Worm (Caenorhabditis elegans): ENCODE results near the gene paqr-2.

paqr-2 gene

DNA sequence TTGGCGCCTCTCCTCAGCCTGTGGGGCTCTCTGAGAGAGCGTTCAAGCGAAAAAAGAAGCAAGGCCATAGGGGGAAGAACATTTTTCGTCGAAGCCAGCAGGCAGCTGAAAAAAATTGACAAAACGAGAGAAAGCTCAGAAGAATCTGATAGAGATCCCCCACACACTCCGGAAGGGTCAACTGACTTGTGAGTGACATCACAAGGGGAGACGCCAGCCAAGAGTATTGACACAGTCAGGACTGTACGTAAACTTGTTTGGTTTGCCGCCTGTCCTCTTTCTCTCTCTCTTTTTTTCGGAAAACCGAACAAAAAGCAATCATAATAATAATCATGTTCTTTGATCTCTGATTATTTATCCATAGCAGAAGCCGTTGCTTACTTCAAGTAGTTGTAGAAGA, 6.8 kb downstream of the paqr-2 start:
- TF ChIP-seq Y5F2A.4 (GFP tag; optimal IDR thresholded peaks at IDR 0.05) (no peak), mdl-1 (tag; optimal IDR thresholded peaks at IDR 0.05) (peak in 1 of 2 experiments; percentile 16), mes-2 (tag; optimal IDR thresholded peaks at IDR 0.05; ENCODE audit: poor library complexity, severe bottlenecking) (no peak), nhr-10 (tag; optimal IDR thresholded peaks at IDR 0.05) (no peak), lsy-2 (tag; optimal IDR thresholded peaks at IDR 0.05) (no peak), ceh-82 (tag; optimal IDR thresholded peaks at IDR 0.05) (no peak), ZK546.5 (tag; optimal IDR thresholded peaks at IDR 0.05) (no peak), mxl-2 (GFP tag; conservative IDR thresholded peaks at IDR 0.05) (no peak), tra-1 (GFP tag; IDR thresholded peaks at IDR 0.05) (no peak), rbr-2 (tag; optimal IDR thresholded peaks at IDR 0.05) (peak; percentile 13), Y75B8A.6 (GFP tag; IDR thresholded peaks at IDR 0.05) (no peak), zfp-2 (tag; optimal IDR thresholded peaks at IDR 0.05) (no peak), aha-1 (tag) (peak; percentile 58), nhr-77 (tag; optimal IDR thresholded peaks at IDR 0.05) (no peak), ceh-20 (GFP tag; IDR thresholded peaks at IDR 0.05) (no peak), ceh-32 (tag; optimal IDR thresholded peaks at IDR 0.05; ENCODE audit: poor library complexity) (no peak), sdz-12 (GFP tag; optimal IDR thresholded peaks at IDR 0.05) (no peak), pha-4 (GFP tag; IDR thresholded peaks at IDR 0.05) (no peak), pha-4 (tag; optimal IDR thresholded peaks at IDR 0.05) (peak; percentile 38), hlh-30 (tag; optimal IDR thresholded peaks at IDR 0.05; ENCODE audit: insufficient read depth) (peak; percentile 84), nhr-102 (tag; optimal IDR thresholded peaks at IDR 0.05) (no peak), hlh-11 (tag; optimal IDR thresholded peaks at IDR 0.05) (peak; percentile 66), F26F4.8 (GFP tag; conservative IDR thresholded peaks at IDR 0.05) (no peak), mxl-3 (GFP tag; optimal IDR thresholded peaks at IDR 0.05) (peak; percentile 24), R02D3.7 (tag; optimal IDR thresholded peaks at IDR 0.05) (no peak), spr-1 (tag; optimal IDR thresholded peaks at IDR 0.05) (no peak), nhr-11 (tag; optimal IDR thresholded peaks at IDR 0.05) (no peak), nhr-41 (GFP tag; IDR thresholded peaks at IDR 0.05) (no peak), nhr-111 (GFP tag; optimal IDR thresholded peaks at IDR 0.05) (no peak), dmd-6 (GFP tag; IDR thresholded peaks at IDR 0.05) (0 out of 2 replicates have a peak, but pooled peaks have one; percentile 13), hif-1 (tag; optimal IDR thresholded peaks at IDR 0.05) (no peak), ama-1 (optimal IDR thresholded peaks at IDR 0.05) (no peak), jun-1 (tag; optimal IDR thresholded peaks at IDR 0.05) (no peak), madf-9 (GFP tag; conservative IDR thresholded peaks at IDR 0.05) (no peak), fkh-10 (GFP tag; optimal IDR thresholded peaks at IDR 0.05) (peak; percentile 37), ces-1 (GFP tag; optimal IDR thresholded peaks at IDR 0.05) (peak; percentile 3), ZK337.2 (GFP tag; IDR thresholded peaks at IDR 0.05) (no peak), vab-7 (GFP tag; IDR thresholded peaks at IDR 0.05) (no peak), nhr-76 (tag; optimal IDR thresholded peaks at IDR 0.05) (no peak), mep-1 (tag; optimal IDR thresholded peaks at IDR 0.05) (peak; percentile 43), T26A8.4 (GFP tag; IDR thresholded peaks at IDR 0.05) (no peak), dve-1 (tag; optimal IDR thresholded peaks at IDR 0.05; ENCODE audit: insufficient read depth) (peak; percentile 36), daf-19 (GFP tag; conservative IDR thresholded peaks at IDR 0.05) (no peak), egl-43 (GFP tag; IDR thresholded peaks at IDR 0.05) (no peak), hmg-1.1 (GFP tag; IDR thresholded peaks at IDR 0.05) (no peak), zfp-3 (GFP tag; conservative IDR thresholded peaks at IDR 0.05) (no peak), php-3 (GFP tag; IDR thresholded peaks at IDR 0.05) (no peak), lim-7 (GFP tag; IDR thresholded peaks at IDR 0.05) (no peak), unc-62 (GFP tag; optimal IDR thresholded peaks at IDR 0.05 in 1 of 2) (peak in 1 of 2 experiments; percentile 52), unc-62 (tag; optimal IDR thresholded peaks at IDR 0.05) (no peak), nhr-28 (tag; optimal IDR thresholded peaks at IDR 0.05) (peak; percentile 25), set-16 (GFP tag; IDR thresholded peaks at IDR 0.05) (0 out of 2 replicates have a peak, but pooled peaks have one; percentile 10)

Measured in whole organism, L4 larva.